Worm (Caenorhabditis elegans) whole organism, young adult: ENCODE measurements around the gene Y10G11A.1.

ENCODE experiments used
- Y56A3A.18 ChIP-seq: fragments of 200-800 bp; sonication (Bioruptor generic); IDR thresholded peaks from 2 replicates; pipeline ENCODE4 v1.3.6; 2022; ENCODE audit warnings: missing genetic modification reagents, missing genetic modification characterization, missing compliant biosample characterization
- attf-3 ChIP-seq: fragments of 200-800 bp; sonication (Bioruptor generic); conservative IDR thresholded peaks from 2 replicates; pipeline ENCODE4 v1.3.6; 2022; ENCODE audit warnings: missing genetic modification reagents, missing genetic modification characterization, missing compliant biosample characterization
- lin-35 ChIP-seq, 3 experiments: fragments of 150-350 bp in 2 of 3; sonication (generic microtip) in 1 of 3; optimal IDR thresholded peaks; 2 replicates each; lab custom pipeline; 2014 to 2018; ENCODE audit warnings: missing biosample characterization in 3 of 3, missing genetic modification characterization in 3 of 3, missing genetic modification reagents in 3 of 3
- snpc-1.1 ChIP-seq: sonication (generic microtip); optimal IDR thresholded peaks from 2 replicates; lab custom pipeline; 2017; ENCODE audit warnings: missing genetic modification characterization, mild to moderate bottlenecking, missing compliant biosample characterization, antibody characterized with exemption, moderate library complexity, missing genotype, missing genetic modification reagents; ENCODE audit not compliant: insufficient read depth
- snpc-1.3 ChIP-seq: sonication (generic microtip); optimal IDR thresholded peaks from 2 replicates; lab custom pipeline; 2017; ENCODE audit warnings: missing genetic modification characterization, mild to moderate bottlenecking, missing compliant biosample characterization, antibody characterized with exemption, moderate library complexity, missing genotype, missing genetic modification reagents; ENCODE audit not compliant: insufficient read depth
- ztf-26 ChIP-seq: sonication (generic microtip); optimal IDR thresholded peaks from 2 replicates; lab custom pipeline; 2017; ENCODE audit warnings: missing genetic modification characterization, missing compliant biosample characterization

DNA sequence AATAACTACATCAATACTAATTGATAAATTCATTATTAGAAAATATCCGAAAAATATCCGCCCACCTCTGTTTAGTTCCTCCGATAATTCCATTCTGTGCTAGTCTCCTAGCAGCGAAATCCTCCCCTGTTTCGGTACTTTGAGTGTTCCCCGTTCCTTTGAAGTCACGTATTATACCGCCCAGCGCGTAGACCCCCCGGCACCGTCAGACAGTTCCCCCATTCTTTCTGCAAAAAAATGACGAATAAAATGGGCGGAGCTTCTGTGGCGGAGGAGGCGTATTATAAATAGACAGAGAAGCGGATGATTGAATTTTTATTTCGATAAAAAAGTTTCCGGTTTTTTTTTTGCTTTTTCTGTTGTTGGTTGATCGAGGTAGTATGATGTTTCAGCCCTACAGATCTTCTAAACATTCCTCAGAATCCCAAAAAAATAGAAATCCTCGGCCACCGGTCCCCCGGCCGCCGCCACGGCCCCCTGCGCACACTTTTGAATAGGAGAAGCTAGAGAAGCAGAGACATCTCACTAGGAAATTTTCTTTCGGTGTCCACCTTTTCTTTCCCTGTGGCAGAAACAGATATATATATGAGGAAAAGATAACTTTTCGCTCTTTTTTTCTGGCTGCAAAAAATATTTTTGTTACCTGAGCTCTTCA lies 2.4 kb upstream of the Y10G11A.1 start:
- TF ChIP-seq Y56A3A.18: no peak
- no peak for TF ChIP-seq attf-3
- no peak for TF ChIP-seq snpc-1.1 (tag; lab: Kevin White, UChicago)
- no peak for TF ChIP-seq snpc-1.3 (tag; lab: Kevin White, UChicago)
- TF ChIP-seq ztf-26: no peak
- TF ChIP-seq lin-35 (GFP tag; optimal IDR thresholded peaks at IDR 0.05; lab: Kevin White, UChicago): no peak
